Worm (Caenorhabditis elegans): ENCODE data around the gene ttr-32.

- TF ChIP-seq med-1 (GFP tag; optimal IDR thresholded peaks at IDR 0.05; ENCODE audit: insufficient read depth): no peak
- TF ChIP-seq ztf-29 (GFP tag; IDR thresholded peaks at IDR 0.05): no peak
- TF ChIP-seq cog-1 (tag; optimal IDR thresholded peaks at IDR 0.05): no peak
- TF ChIP-seq klf-2 (GFP tag; conservative IDR thresholded peaks at IDR 0.05): no peak
- no peak for TF ChIP-seq flt-1 (GFP tag; IDR thresholded peaks at IDR 0.05)
- TF ChIP-seq ztf-23 (GFP tag; IDR thresholded peaks at IDR 0.05): no peak
- no peak for TF ChIP-seq ref-1 (GFP tag; conservative IDR thresholded peaks at IDR 0.05)
- TF ChIP-seq tab-1 (GFP tag; IDR thresholded peaks at IDR 0.05): no peak
- TF ChIP-seq T22C8.4 (GFP tag; IDR thresholded peaks at IDR 0.05): no peak
These were observed 15.2 kb upstream of the ttr-32 start for ce11 chrIII:7550979-7551378.
